Worm (Caenorhabditis elegans) whole organism, L4/young adult: ENCODE measurements around the gene ptp-2.

ENCODE experiments used
- W03F9.2 ChIP-seq: fragments of 150-350 bp; optimal IDR thresholded peaks from 2 replicates; lab custom pipeline; 2014; ENCODE audit warnings: missing biosample characterization, missing genetic modification characterization
- dao-5 ChIP-seq: sonication (generic microtip); optimal IDR thresholded peaks from 2 replicates; lab custom pipeline; 2016; ENCODE audit warnings: missing genotype, missing genetic modification characterization, moderate library complexity, missing compliant biosample characterization
- him-1 ChIP-seq: sonication (generic microtip); optimal IDR thresholded peaks from 2 replicates; lab custom pipeline; 2016; ENCODE audit warnings: missing genotype, missing genetic modification reagents, missing genetic modification characterization, missing compliant biosample characterization

ptp-2 gene

ce11 chrII:5952214-5952613 lies 33.8 kb downstream of the ptp-2 start:
- TF ChIP-seq W03F9.2 (tag; lab: Kevin White, UChicago), result no peak
- no peak for TF ChIP-seq dao-5
- TF ChIP-seq him-1 (tag; lab: Kevin White, UChicago), result no peak

DNA sequence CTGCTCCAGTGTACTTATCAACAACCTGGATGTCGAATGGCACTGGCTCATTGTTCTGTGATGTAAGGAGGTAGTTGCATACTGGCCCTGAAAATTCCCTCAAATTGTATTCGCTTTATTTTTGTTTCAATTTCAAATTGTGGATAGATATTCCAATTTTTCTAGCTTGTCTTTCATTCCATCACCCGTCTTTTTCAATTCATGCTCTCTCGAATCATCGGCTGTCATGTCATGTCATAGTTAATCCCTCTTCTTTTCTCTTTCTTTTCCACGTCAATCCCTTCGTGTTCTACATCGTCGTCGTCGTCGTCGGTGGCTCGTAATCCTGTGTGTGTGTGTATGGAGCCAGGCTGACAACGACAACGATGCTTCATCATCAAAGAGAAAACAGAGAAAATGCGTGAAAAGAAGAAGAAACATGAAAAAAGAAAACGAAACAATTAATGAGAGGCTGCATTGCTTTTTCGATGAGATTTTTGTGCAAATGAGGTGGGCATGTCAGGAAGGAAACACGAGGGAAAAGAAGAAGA lies 37.3 kb downstream of the ptp-2 start:
- no peak for TF ChIP-seq W03F9.2 (tag; lab: Kevin White, UChicago)
- peak; percentile 6 for TF ChIP-seq him-1 (tag; lab: Kevin White, UChicago)

DNA sequence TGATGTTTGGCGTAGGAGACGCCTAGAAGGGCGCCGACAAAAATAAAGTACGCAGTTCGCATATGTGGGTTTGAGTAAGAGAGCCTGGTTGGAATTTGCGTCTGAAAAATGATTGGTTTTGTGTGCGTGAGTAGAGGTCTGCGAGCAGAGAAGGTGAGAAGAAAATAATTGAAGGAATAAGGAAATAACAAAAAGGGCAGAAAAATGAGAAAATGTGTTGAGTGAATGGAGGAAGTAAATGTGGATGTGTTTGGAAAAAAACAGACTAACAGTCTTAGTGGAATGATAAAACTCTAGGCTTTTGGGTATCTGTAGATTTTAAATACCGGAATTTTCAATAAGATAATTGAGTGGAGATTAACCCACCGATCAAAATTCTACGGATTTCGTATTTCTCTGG lies 38.1 kb downstream of the ptp-2 start, which contains the start of gene casy-1:
TSS of gene casy-1 (minus strand) at position 101 of the 400 bp plus-strand sequence.
- TF ChIP-seq him-1 (tag; lab: Kevin White, UChicago) (no peak), dao-5 (no peak), W03F9.2 (tag; lab: Kevin White, UChicago) (no peak)

DNA sequence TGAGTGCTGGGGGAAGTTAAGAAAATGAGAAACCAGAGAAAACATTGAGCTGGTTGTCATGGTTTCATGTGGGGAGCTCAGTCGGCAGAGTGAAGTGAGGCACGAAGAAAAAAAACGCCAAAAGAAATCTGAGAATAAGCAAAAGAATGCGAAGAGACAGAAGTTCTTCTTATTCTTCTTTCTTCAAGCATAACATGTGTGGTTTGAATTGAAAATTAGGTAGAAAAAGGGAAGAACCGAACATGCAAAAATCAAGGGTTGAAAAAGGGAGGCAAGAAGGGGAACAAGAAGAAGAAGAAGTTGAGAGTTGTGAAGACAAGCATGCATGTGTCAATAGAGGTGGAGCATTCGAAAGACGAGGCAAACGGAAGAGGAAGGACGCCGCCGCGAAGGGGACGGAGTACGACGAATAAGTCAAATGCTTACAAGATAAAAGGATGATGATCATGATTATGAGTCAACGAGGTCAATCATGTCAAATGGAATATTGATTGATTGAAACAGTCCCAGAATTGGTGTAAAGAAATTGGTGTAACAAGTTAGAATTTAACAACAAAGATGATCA lies 39.4 kb downstream of the ptp-2 start:
- TF ChIP-seq him-1 (tag; lab: Kevin White, UChicago) (no peak), dao-5 (no peak), W03F9.2 (tag; lab: Kevin White, UChicago) (no peak)

DNA sequence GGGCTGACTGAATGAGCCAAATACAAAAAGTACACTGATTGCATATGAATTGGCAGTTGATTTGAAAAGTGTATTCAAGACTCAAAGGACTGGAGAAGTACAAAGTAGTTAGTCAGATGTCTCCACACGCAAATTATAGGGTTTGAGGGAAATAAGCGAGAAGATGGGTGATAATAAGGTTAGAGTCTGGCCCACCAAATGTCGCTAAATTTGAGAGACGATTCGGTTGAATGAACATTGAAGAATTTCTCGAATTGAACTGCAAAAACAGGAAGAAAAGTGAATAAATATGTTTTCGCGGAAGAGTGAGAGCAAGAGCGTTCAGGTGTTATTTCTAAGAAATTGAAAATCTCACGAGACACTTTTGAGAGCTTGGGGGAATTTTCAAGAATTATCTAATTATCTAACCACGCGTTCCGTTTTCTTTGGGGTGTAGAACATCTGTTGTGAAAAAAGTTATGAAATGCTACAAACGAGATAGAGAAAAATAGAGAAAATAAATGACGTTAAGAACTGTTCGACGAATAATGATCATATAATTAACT lies 41.2 kb downstream of the ptp-2 start:
- TF ChIP-seq him-1 (tag; lab: Kevin White, UChicago), result no peak
- no peak for TF ChIP-seq W03F9.2 (tag; lab: Kevin White, UChicago)
- TF ChIP-seq dao-5, result no peak

- TF ChIP-seq him-1 (tag; lab: Kevin White, UChicago), result no peak
Observed at ce11 chrII:5961317-5961716, 42.9 kb downstream of the ptp-2 start, which contains the start of gene B0034.7. Gene B0034.7 (plus strand): TSS chrII:5961617.

DNA sequence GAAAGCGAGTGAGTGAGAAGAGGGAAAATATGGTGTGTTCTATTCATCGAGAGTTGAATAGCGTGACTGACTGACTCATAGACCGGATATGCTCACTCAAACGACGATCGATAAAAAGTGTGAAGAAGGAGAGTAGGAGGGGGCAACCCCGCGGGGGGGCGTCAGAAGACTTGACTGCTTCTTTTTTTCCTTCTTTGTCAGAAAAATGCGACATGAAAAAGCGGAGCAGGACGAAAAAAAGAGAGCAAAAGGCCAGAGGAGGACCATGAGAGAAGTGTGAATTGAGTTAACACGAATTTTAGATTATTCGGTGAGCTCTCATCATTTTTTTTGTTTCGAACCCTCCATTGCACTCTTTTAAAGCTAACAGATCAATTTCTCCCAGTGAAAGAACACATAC lies 43.9 kb downstream of the ptp-2 start:
- no peak for TF ChIP-seq him-1 (tag; lab: Kevin White, UChicago)
- no peak for TF ChIP-seq W03F9.2 (tag; lab: Kevin White, UChicago)
- no peak for TF ChIP-seq dao-5

DNA sequence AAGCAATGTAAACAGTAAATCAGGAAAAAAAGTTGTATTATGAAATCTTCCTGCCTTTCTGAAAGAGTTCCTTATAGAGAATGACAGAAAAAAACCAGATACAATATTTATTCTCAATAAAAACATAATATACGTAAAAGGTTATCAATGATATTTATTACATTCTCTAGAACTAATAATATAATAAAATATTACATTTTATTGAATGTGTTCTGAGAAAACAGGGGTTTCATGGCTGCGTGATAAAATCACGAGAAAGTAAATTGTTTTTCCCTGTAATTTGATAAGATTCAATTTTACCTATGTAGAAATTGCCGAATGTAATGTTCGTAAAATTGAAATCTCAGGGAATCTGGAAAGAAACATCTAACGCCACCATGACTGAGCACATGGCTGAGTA lies 46.5 kb downstream of the ptp-2 start:
- TF ChIP-seq dao-5 (no peak), him-1 (tag; lab: Kevin White, UChicago) (no peak)

DNA sequence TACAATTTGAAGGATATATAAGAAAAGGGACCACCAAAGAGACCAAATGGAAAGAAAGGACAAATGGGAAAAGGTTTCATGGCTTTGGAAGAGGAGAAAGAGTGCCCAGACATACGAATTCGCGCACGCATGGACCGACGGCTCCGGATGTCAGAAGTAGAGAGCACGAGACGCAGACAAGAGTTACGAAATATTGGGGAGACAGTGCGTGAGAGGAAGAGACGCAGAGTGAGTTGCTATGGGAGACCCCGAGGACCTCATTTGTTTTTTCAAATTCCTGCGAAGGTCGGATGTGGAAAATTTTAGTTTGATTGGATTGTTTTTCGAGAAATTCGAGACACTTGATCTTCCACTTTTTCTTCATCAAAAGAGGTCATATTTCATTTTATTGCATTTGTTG lies 48.2 kb downstream of the ptp-2 start:
- TF ChIP-seq W03F9.2 (tag; lab: Kevin White, UChicago) (no peak), him-1 (tag; lab: Kevin White, UChicago) (peak; percentile 18)

DNA sequence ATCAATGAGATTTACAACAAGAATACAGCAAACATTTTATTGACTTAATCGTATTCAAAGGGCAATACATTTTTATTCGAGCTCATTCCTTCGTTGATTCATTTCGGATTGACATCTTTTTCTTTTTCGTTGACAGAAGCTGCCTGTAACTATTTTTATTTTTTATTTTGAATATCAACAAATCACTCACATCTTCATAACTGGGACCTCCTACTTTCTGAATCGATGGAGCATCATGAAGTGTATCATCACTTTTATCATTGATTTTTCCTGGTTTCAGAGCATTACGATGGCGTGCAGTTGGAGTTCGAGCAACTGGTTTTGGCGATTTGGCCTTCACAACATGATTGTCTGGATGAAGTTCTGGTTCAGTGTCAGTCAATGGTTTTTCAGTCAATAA lies 49.6 kb downstream of the ptp-2 start, which contains the start of gene B0034.1:
TSS of gene B0034.1 (plus strand) at position 301 of the 400 bp plus-strand sequence.
- TF ChIP-seq W03F9.2 (tag; lab: Kevin White, UChicago) (no peak), dao-5 (no peak), him-1 (tag; lab: Kevin White, UChicago) (no peak)

- TF ChIP-seq W03F9.2 (tag; lab: Kevin White, UChicago) (no peak), him-1 (tag; lab: Kevin White, UChicago) (no peak)
Observed at ce11 chrII:5969303-5969702, 50.9 kb downstream of the ptp-2 start, which contains the start of gene B0034.4. Gene B0034.4 (minus strand): TSS chrII:5969531.
